Worm (Caenorhabditis elegans) whole organism, midembryonic: ENCODE data around the gene T24E12.10.

Experiments used
- T22C8.4 ChIP-seq: fragments of 200-800 bp; sonication (Bioruptor generic); IDR thresholded peaks from 2 replicates; pipeline ENCODE4 v1.3.6; 2022; ENCODE audit warnings: missing genetic modification characterization, missing compliant biosample characterization
- cog-1 ChIP-seq: sonication (generic microtip); optimal IDR thresholded peaks from 2 replicates; lab custom pipeline; 2016; ENCODE audit warnings: missing genetic modification characterization, missing compliant biosample characterization
- flt-1 ChIP-seq: fragments of 200-800 bp; sonication (Bioruptor generic); IDR thresholded peaks from 2 replicates; pipeline ENCODE4 v1.3.6; 2022; ENCODE audit warnings: missing genetic modification characterization, missing compliant biosample characterization
- klf-2 ChIP-seq: fragments of 200-800 bp; sonication (Bioruptor generic); conservative IDR thresholded peaks from 2 replicates; pipeline ENCODE4 v1.3.6; 2022; ENCODE audit warnings: missing genetic modification reagents, missing genetic modification characterization, missing compliant biosample characterization
- med-1 ChIP-seq: sonication (generic microtip); optimal IDR thresholded peaks from 2 replicates; lab custom pipeline; 2017; ENCODE audit warnings: missing genetic modification characterization, mild to moderate bottlenecking, missing compliant biosample characterization, antibody characterized with exemption, missing genetic modification reagents; ENCODE audit not compliant: insufficient read depth
- ref-1 ChIP-seq: fragments of 200-800 bp; sonication (Bioruptor generic); conservative IDR thresholded peaks from 2 replicates; pipeline ENCODE4 v1.3.6; 2022; ENCODE audit warnings: missing genetic modification reagents, missing genetic modification characterization, missing compliant biosample characterization
- tab-1 ChIP-seq: fragments of 200-800 bp; sonication (Bioruptor generic); IDR thresholded peaks from 2 replicates; pipeline ENCODE4 v1.3.6; 2022; ENCODE audit warnings: missing genetic modification characterization, missing compliant biosample characterization
- ztf-23 ChIP-seq: fragments of 200-800 bp; sonication (Bioruptor generic); IDR thresholded peaks from 2 replicates; pipeline ENCODE4 v1.3.6; 2022; ENCODE audit warnings: missing genetic modification reagents, missing genetic modification characterization, missing compliant biosample characterization
- ztf-29 ChIP-seq: fragments of 200-800 bp; sonication (Bioruptor generic); IDR thresholded peaks from 2 replicates; pipeline ENCODE4 v1.3.6; 2022; ENCODE audit warnings: missing genetic modification reagents, missing genetic modification characterization, missing compliant biosample characterization

ce11 chrII:3747405-3747804, 25.6 kb downstream of the T24E12.10 start, which contains the start of gene fbxb-92:
- TF ChIP-seq flt-1 (GFP tag; lab: Robert Waterston, UW) (no peak), ref-1 (GFP tag; lab: Robert Waterston, UW) (no peak), cog-1 (tag; lab: Kevin White, UChicago) (no peak), med-1 (no peak), tab-1 (GFP tag; lab: Robert Waterston, UW) (no peak), ztf-29 (no peak), ztf-23 (GFP tag; lab: Robert Waterston, UW) (no peak), T22C8.4 (GFP tag; lab: Robert Waterston, UW) (no peak), klf-2 (GFP tag; lab: Robert Waterston, UW) (no peak)
